Fruit fly (Drosophila melanogaster) whole organism: ENCODE data around the gene CG12766.

ENCODE experiments used
- CG8478 ChIP-seq: fragments of >200 bp; optimal IDR thresholded peaks from 2 replicates; lab custom pipeline; 2018; ENCODE audit warnings: inconsistent platforms
- EcR ChIP-seq, 2 experiments: fragments of >200 bp; optimal IDR thresholded peaks; 2 replicates each; lab custom pipeline; 2017; ENCODE audit warnings: missing biosample characterization in 2 of 2, missing genetic modification characterization in 2 of 2, missing genetic modification reagents in 2 of 2
- pan ChIP-seq: fragments of >200 bp; optimal IDR thresholded peaks from 2 replicates; lab custom pipeline; 2017
- psq ChIP-seq: fragments of >200 bp; optimal IDR thresholded peaks from 2 replicates; lab custom pipeline; 2017

DNA sequence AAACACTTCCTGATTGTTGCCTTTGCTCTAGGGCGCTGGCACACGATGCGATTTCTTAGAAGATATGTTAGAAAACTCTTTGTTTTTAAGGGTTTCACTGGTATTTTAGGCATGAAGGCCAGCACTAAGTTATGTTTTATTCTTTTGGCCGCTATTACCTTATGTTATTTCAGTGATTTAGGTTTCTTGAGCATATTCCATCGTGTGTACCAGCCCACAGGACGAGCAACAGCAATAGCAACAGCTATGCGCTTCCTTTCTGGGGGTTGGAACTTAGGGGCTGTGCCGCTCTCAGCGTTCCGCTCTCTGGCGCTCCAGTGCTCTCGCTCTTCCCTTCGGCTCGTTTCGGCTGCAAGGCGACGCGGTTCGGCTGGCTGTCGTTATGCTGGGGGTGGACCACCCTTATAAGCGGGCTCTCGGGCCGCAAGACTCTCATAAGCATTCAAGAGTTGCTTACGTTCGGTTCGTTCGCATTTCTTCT, 43.6 kb upstream of the CG12766 start, which contains the start of gene scrt:
- TF ChIP-seq CG8478 (lab: Kevin White, UChicago) = no peak
- no peak for TF ChIP-seq psq (lab: Kevin White, UChicago)
- TF ChIP-seq pan = no peak
- no peak for TF ChIP-seq EcR (GFP tag; optimal IDR thresholded peaks at IDR 0.05; lab: Kevin White, UChicago)
